Worm (Caenorhabditis elegans) whole organism, mixed stage, embryonic: ENCODE data around the gene E02H9.6.

ENCODE experiments used
- ces-1 ChIP-seq: fragments of 150-350 bp; optimal IDR thresholded peaks from 2 replicates; lab custom pipeline; 2014; ENCODE audit warnings: missing biosample characterization, missing genetic modification reagents, missing genetic modification characterization
- elt-3 ChIP-seq: fragments of 150-350 bp; optimal IDR thresholded peaks from 2 replicates; lab custom pipeline; 2014; ENCODE audit warnings: missing biosample characterization, missing genetic modification characterization
- ham-2 ChIP-seq: fragments of 200-800 bp; sonication (Bioruptor generic); optimal IDR thresholded peaks from 2 replicates; lab custom pipeline; 2018; ENCODE audit warnings: mild to moderate bottlenecking, missing genetic modification characterization, missing compliant biosample characterization
- hlh-1 ChIP-seq: fragments of 150-350 bp; optimal IDR thresholded peaks from 2 replicates; lab custom pipeline; 2014; ENCODE audit warnings: missing biosample characterization, missing genetic modification reagents, missing genetic modification characterization
- lin-13 ChIP-seq: fragments of 150-350 bp; optimal IDR thresholded peaks from 2 replicates; lab custom pipeline; 2014; ENCODE audit warnings: missing biosample characterization, missing genetic modification characterization
- mls-2 ChIP-seq: sonication (generic microtip); optimal IDR thresholded peaks from 2 replicates; lab custom pipeline; 2016; ENCODE audit warnings: mild to moderate bottlenecking, missing genetic modification characterization, moderate library complexity, missing compliant biosample characterization
- nhr-237 ChIP-seq: fragments of 150-350 bp; optimal IDR thresholded peaks from 2 replicates; lab custom pipeline; 2014; ENCODE audit warnings: missing biosample characterization, missing genetic modification characterization
- pha-4 ChIP-seq: fragments of 150-350 bp; optimal IDR thresholded peaks from 2 replicates; lab custom pipeline; 2018; ENCODE audit warnings: missing biosample characterization, missing genetic modification reagents, missing genetic modification characterization
- unc-39 ChIP-seq: fragments of 150-350 bp; optimal IDR thresholded peaks from 2 replicates; lab custom pipeline; 2014; ENCODE audit warnings: missing biosample characterization, missing genetic modification characterization
- unc-62 ChIP-seq: fragments of 150-350 bp; optimal IDR thresholded peaks from 2 replicates; lab custom pipeline; 2014; ENCODE audit warnings: missing biosample characterization, missing genetic modification reagents, missing genetic modification characterization

DNA sequence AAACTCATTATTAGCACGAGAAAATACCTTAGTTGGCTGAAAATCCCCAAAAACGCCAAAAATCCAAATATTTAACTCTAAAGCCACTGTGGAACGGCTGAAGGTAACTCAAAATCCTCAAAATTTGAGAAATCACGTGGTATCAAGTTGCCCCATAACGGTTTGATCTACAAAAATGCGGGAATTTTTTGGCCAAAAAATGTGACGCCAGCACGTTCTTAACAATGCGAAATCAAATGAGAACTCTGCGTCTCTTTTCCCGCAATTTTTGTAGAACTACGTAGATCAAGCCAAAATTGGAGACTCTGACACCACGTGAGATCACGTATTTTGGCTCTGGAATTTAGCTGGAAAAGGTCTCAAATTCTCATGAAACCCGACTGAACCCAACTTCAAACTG is 38.9 kb downstream of the E02H9.6 start:
- TF ChIP-seq ham-2 (GFP tag; lab: Kevin White, UChicago) (no peak), ces-1 (no peak), nhr-237 (tag; lab: Kevin White, UChicago) (no peak), elt-3 (no peak), mls-2 (no peak), unc-62 (GFP tag; lab: Kevin White, UChicago) (no peak), lin-13 (tag; lab: Kevin White, UChicago) (no peak), pha-4 (tag; lab: Kevin White, UChicago) (no peak), unc-39 (tag; lab: Kevin White, UChicago) (no peak), hlh-1 (tag; lab: Kevin White, UChicago) (no peak)
